Fruit fly (Drosophila melanogaster): ENCODE results near the gene CG17350.
A peak's percentile ranks its signal among the peaks of the same experiment; 100 is the strongest.

The CG17350 gene

DNA sequence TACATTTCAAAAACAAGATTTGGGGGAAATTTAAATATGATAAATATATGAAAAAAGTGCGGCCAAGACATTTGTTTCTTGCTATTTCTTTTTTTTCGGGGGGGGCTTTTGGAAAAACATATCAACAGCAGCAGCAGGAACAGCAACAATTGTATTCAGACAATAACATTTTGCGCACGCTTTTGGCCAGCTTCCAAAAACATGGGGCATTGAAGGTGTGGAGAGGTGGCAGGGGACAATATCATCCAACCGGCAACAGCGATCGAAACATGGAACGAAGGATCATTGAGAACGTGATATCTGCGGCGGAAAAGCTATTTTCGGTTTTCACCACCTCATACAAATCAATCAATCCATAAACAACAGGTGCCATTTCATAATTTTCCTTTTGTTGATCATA lies 21.2 kb downstream of the CG17350 start:
- TF ChIP-seq CG17801 (GFP tag; optimal IDR thresholded peaks at IDR 0.05; ENCODE audit: partially characterized antibody): no peak

DNA sequence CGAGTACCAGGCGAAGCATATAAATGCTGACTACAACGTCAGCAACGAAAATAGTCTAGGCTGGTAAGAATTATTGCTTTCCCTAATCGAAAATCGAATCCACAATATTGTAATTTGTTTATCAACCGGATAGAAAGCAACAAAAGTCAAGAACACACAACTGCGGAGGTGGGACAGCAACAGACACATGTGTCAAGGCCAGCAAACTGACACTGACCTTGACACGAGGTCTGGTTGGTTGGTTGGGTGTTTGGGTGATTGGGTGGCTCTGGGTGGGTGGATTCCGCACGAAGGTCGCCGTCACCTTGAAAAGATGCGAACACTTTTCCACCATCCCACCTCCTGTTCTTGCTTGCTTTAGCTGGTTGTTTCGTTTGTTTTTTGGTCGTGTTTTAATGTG lies 21.9 kb downstream of the CG17350 start:
- no peak for TF ChIP-seq CG17801 (GFP tag; optimal IDR thresholded peaks at IDR 0.05; ENCODE audit: partially characterized antibody)

DNA sequence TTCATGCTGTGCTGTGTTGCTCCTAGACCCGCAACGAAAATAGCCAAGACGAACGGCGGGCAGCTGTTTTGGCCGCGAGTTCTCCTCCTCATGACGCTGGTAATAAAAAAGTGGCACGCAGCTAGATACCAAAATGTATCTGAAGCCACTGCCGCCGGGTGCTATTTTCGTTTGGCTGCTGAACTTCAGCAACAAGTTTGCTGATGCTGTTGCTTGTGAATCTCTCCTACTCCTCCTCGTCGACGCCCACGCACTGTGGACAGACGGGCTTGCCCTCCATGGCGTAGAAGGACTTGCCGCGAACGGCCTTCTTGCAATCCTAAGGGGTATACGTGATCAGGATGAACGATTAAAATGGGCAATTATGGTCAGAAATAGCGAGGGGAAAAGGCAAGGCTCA lies 22.7 kb downstream of the CG17350 start:
- no peak for TF ChIP-seq CG17801 (GFP tag; optimal IDR thresholded peaks at IDR 0.05; ENCODE audit: partially characterized antibody)

DNA sequence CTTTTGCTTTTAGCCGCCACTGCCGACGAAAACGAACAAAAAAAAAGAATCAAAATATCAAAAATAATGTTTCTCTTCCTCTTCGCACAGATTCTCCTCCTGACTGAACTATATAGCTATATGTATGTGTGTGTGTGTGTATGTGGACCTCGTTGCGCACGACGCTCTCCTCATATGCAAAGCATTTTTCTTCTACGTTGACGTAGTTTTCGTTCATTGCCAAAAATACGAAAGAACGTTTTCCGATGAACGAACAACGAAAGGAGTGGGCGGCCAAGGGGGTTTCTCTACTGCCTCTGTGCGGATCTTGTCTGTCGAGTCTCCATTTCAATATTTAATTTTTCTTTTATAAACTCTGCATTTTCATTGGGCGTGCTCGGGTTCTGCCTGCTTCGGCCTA lies 24.1 kb downstream of the CG17350 start:
- TF ChIP-seq CG17801 (GFP tag; optimal IDR thresholded peaks at IDR 0.05; ENCODE audit: partially characterized antibody): no peak

DNA sequence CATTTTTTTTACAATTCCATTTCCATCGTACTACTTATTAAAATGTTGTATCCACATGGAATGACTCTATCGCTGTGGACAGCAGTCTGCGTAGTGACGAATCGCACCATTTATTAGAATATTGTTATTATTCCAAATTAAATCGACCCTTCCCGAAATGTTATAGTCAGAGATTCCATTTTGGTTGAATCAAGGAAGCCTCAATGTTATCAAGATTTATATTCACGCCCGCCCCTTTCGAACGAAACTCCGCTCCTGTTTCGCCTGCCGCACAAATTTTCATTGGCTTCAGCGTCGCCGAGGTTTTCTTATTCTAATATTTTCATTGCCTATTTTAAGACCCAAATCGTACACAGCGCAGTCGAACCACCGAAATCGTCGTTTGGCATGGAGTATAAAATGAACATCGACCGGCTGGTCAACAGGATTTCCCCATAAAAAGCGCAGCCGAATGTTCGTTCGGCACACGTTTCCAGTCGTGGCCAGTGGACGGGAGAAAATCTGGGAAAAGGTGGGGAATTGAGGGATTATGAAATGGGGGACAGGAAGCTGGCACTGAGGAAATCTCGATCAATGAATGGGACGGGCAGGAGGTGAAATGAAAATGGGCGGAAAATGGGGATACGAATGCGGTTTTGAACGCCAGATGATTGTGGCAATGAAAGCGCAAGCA lies 25.1 kb downstream of the CG17350 start:
- no peak for TF ChIP-seq CG17801 (GFP tag; optimal IDR thresholded peaks at IDR 0.05; ENCODE audit: partially characterized antibody)

DNA sequence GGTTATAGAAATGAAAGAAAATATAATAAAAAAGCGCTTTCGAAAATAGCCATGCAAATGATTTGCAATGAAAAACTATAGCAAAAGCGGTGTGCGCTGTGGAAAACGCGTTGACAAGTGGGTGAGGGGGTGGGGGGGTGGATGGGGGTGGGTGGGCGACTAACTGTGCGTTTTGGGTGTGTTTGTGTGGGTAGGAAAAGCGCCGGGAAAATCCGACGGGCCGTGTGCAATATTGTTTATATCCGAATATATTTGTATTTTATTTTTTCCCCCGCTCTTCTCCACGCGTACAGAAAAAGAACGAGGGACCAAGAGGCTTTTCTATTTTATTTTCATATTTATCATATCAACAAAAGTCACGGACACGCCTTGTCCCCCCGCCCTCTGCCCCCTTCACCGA lies 25.7 kb downstream of the CG17350 start:
- TF ChIP-seq CG17801 (GFP tag; optimal IDR thresholded peaks at IDR 0.05; ENCODE audit: partially characterized antibody): no peak

DNA sequence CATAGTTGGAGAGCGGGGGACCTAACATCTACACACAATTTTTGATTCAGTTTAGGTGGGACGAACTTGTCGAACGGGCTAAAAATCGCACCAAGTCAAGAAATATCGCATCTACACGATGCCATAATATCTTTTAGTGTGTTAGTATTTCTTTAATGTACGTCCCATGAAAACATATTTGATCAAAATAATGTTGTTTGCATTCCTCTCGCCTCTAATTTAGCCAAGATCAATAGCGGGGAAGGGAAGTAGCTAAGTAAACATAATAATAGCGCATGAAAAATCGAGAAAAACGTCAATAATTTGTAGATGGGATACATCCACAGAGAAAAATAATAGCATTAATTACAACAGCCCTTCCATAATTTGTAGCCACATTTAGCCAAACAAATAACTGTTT lies 31.2 kb downstream of the CG17350 start:
- no peak for TF ChIP-seq CG17801 (GFP tag; optimal IDR thresholded peaks at IDR 0.05; ENCODE audit: partially characterized antibody)

DNA sequence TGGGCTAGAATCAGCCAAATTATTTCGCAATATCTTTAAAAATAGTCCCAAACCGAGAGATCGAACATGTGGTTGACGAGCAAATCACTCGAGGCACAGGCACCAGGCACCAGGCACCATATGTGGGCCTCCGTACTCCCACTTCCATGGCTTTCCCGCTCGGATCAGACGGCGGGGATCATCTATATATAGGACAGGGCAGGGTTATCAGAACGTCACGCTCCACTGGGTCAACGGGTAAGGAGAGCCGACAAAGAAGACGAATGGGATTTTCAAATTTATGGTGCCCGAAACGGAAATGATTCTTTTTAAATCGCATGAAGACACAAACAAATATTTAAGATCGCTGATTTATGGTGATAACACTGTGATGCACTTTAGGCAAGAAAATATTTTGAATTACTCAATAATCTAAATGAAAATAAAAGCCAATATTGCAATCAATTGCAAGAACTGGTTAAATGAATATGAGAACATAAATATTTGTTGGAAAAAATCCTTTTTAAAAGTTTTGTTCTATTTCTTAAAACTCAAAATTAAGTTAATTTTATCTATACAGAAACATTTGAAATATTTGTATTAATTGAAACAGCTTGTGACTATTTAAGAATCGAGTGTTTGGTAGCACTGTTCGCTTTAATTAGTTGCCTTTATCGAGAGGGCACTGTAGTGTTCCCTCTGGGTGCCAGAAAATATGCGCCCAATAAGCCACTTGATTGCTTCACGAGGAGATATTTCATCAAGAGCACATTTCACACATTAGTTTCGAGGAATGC lies 32.6 kb downstream of the CG17350 start:
- TF ChIP-seq CG17801 (GFP tag; optimal IDR thresholded peaks at IDR 0.05; ENCODE audit: partially characterized antibody): no peak

DNA sequence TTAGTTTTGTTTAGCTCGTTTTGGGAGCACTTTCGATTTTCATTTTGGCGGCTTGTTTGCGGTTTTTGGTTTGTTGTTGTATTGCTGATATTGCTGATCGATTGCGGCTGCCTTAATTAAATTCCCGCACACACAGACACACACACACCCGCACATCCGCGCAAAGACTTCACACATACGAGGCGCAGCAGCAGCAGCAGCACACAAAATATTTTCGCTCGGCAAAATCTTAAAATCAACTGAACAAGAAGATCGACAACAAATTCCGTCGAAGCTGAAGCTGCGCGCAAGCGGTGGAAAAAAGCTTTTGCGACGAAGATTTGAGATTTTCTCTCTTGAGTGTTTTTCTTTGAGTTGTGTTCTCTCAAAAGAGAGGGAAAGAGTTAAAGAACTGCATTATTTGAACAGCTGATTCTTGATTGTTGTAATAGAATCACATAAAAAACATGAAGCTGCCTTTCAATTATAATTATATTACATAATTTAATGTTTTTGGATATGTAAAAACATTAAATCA lies 33.6 kb downstream of the CG17350 start:
- no peak for TF ChIP-seq CG17801 (GFP tag; optimal IDR thresholded peaks at IDR 0.05; ENCODE audit: partially characterized antibody)

DNA sequence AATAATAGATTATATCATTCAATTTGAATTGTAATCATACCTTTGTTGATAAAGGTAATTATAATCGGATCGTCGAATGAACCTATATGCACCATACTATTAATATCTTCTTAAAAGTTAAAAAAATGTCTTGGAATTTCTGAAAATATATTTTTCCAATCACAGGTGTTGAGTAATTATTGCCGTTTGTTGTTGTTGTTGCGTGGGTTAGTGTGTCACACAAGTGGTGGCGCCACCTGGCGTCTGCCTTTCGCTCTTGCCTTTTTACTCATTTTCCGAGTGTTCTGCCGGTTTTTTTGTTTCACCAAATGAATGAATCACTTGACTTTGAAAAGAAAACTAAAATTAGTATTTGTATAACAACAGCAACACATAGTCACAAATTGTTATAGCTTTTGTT lies 34.4 kb downstream of the CG17350 start:
- no peak for TF ChIP-seq CG17801 (GFP tag; optimal IDR thresholded peaks at IDR 0.05; ENCODE audit: partially characterized antibody)

DNA sequence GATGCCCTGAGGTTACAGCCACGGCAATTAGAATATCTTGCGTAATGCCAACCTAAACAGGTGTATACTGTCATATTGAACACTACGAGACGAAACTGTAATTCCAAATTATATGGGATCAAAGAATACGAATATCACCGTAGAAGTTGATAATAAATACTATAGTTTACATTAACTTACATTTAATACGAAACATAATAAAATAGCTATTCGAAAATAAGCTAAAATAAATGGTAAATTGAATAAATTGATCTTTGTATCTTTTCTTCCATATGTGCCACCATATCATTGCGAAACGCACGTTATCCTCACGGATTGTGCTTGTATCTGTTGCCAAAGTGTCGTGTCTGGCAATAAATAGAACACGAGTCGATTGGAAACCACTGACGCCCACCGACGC lies 35.1 kb downstream of the CG17350 start:
- no peak for TF ChIP-seq CG17801 (GFP tag; optimal IDR thresholded peaks at IDR 0.05; ENCODE audit: partially characterized antibody)

DNA sequence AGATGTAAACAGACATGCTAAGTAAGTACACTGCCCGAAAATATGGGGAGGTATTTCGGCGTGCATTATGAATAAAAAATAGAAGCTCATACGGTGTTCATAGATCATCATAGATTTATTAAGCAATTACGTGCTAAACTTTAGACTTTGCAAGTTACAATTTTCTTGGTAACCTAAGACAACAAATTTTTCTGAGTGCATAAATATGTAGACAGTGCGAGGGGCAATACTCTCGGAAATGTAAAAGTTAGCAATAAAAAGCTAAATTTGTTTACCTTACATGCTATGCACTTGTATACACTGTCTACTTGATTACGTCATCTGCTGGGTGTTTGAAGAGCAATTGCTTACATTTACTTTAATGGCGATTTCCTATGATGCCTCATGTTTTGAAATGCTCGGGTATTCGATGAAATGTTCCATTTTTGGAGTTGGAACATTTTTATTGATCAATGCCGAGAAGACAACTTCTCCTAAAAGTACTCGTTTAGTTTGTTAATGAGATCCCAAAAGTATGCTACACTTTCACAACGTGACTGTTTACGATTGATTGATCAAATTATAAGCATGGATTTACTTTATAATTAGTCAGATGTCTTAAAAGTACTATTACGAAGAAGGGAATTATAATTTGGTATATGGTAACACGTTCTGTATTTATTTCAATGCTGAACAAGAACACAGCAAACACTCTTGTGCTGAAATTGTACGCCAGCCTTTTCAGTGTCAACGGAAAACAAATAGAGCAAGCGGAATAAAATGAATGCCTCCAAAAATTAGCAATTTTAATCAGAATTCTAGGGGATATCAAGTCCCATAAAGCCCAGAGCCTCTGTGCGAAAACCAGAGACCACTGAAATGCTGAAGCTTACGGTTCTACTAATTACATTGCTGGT lies 36.1 kb downstream of the CG17350 start, which contains the start of gene Lectin-galC1:
TSS of gene Lectin-galC1 (plus strand) at position 846 of the 896 bp plus-strand sequence.
- TF ChIP-seq CG17801 (GFP tag; optimal IDR thresholded peaks at IDR 0.05; ENCODE audit: partially characterized antibody): peak; percentile 41

DNA sequence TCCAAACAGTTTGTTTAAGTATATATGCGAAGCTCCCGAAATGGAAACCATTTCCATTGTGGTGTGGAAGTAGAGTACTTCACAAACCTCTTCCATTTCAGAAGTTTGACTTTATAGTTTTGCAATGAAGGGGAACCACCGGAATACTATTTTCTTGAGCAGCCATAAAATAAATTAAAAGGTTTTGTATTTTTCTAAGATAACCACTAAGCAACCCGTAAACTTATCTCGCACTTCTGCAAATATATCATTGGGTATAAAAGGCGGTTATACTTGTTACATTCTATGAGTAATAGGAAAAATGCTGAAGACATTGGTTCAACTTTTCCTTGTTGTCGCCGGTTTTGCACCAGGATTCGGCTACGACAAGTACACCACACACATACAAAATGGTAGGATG lies 37.3 kb downstream of the CG17350 start, which contains the start of gene lectin-37Da:
TSS of gene lectin-37Da (plus strand) at position 301 of the 400 bp plus-strand sequence.
- TF ChIP-seq CG17801 (GFP tag; optimal IDR thresholded peaks at IDR 0.05; ENCODE audit: partially characterized antibody): no peak

DNA sequence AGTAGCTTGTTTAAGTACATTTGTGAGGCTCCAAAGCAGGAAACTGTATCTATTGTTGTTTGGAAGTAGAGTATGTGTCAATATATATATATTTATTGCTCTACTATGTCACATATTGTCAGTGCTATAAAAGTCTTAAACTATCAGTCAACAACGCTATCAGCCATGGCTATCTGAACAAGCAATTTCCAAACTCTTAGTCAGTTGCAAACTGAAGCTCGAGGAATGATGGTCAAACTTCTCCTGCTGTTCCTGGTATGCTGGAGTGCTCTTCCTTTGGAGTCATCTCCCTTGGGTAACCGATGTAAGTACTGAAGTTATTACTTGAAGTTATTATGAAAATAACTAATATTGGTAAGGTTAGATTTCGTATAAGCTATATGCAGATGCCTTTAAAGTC lies 38.1 kb downstream of the CG17350 start, which contains the start of gene lectin-37Db:
TSS of gene lectin-37Db (plus strand) at position 204 of the 400 bp plus-strand sequence.
- TF ChIP-seq CG17801 (GFP tag; optimal IDR thresholded peaks at IDR 0.05; ENCODE audit: partially characterized antibody): no peak

DNA sequence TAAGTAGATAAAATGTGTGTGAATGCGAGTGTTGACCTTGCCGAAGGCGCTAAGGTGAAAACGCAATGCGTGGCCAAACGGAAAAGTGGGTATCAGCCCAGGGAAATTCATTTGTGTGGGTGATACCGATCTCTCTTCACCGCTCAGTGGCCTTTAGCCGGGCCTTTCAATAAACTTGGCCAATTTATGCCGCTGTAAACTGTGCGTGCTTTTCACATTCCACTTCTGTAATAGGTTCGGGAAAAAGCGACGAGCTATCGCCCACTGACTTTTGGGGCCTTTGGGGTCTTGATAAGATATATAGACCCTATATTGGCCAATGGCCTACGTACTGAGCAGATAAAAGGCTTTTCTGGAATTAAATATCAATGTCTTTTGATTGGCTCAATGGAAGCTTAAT lies 40.8 kb downstream of the CG17350 start:
- TF ChIP-seq CG17801 (GFP tag; optimal IDR thresholded peaks at IDR 0.05; ENCODE audit: partially characterized antibody): no peak
